Fruit fly (Drosophila melanogaster): ENCODE data around the gene CG8001.

CG8001 gene

DNA sequence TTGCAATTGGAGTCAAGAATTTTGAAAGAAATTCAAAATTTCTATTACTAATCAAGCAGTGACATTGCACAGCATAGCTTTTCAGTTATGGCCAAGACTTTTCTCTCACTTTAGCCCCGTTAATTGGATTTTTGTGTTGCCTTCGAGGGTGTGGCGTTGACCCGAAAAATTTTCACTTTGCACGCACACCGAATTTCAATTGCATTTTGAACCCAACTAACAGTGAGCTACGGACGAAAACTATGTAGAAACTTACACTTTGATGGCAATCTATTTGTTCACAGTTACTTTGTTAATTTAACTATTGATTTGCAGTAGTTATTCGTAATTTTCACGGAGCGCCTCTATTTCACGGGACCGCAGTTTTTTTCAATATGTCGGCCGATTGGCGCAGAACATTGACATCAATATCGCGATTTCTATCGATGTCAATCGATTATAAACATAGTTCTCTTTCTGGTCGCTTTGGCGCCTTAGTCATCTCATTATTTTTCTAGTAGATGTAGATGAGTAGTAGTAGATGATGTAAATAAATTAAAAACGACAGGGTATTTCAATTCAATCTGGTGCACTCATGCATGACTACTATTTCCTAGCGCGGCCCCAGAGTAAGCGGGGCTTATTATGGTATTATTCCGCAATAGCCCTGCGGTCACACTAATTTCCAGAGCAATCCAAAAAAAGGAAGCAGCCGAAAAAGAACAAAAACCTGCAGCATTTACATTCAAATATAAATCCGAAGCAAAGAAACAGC lies 39.2 kb downstream of the CG8001 start, which contains the start of the genes alpha-Spec, dlt and Cdc37 (continued):
- TF ChIP-seq GATAe (GFP tag; conservative IDR thresholded peaks at IDR 0.05) (no peak), CG7556 (GFP tag; optimal IDR thresholded peaks at IDR 0.05) (no peak), lab (GFP tag; optimal IDR thresholded peaks at IDR 0.05) (no peak), croc (GFP tag; conservative IDR thresholded peaks at IDR 0.05) (no peak), CG2202 (tag; optimal IDR thresholded peaks at IDR 0.05) (no peak), kay (GFP tag; optimal IDR thresholded peaks at IDR 0.05) (no peak), CG18599 (GFP tag; optimal IDR thresholded peaks at IDR 0.05) (no peak), CG13775 (GFP tag; optimal IDR thresholded peaks at IDR 0.05) (peak; percentile 39), CG14965 (GFP tag; optimal IDR thresholded peaks at IDR 0.05; ENCODE audit: borderline replicate concordance) (no peak), NC2α (GFP tag; optimal IDR thresholded peaks at IDR 0.05) (peak; percentile 8), fru (optimal IDR thresholded peaks at IDR 0.05) (no peak), CG17912 (GFP tag; optimal IDR thresholded peaks at IDR 0.05) (no peak), tin (GFP tag; optimal IDR thresholded peaks at IDR 0.05) (no peak), odd (GFP tag; optimal IDR thresholded peaks at IDR 0.05) (no peak), CG1832 (GFP tag; optimal IDR thresholded peaks at IDR 0.05) (no peak), PHDP (tag; optimal IDR thresholded peaks at IDR 0.05) (peak; percentile 19), sens-2 (GFP tag; IDR thresholded peaks at IDR 0.05) (no peak), CG9609 (GFP tag; optimal IDR thresholded peaks at IDR 0.05) (no peak), slou (GFP tag; optimal IDR thresholded peaks at IDR 0.05) (no peak), CG9932 (GFP tag; IDR thresholded peaks at IDR 0.05) (no peak), CG4617 (GFP tag; optimal IDR thresholded peaks at IDR 0.05; ENCODE audit: borderline replicate concordance) (peak; percentile 78), bowl (GFP tag; IDR thresholded peaks at IDR 0.05) (no peak), pnt (GFP tag; optimal IDR thresholded peaks at IDR 0.05) (no peak), HLH4C (GFP tag; IDR thresholded peaks at IDR 0.05; ENCODE audit: partially characterized antibody) (peak; percentile 88), CG1647 (GFP tag; optimal IDR thresholded peaks at IDR 0.05) (no peak), Nf-YA (GFP tag; IDR thresholded peaks at IDR 0.05) (no peak), CG13287 (GFP tag; IDR thresholded peaks at IDR 0.05; ENCODE audit: partially characterized antibody) (peak; percentile 87), mam (GFP tag; optimal IDR thresholded peaks at IDR 0.05) (peak; percentile 41), jumu (GFP tag; optimal IDR thresholded peaks at IDR 0.05) (no peak), twi (tag; optimal IDR thresholded peaks at IDR 0.05) (no peak), CG8359 (GFP tag; optimal IDR thresholded peaks at IDR 0.05; ENCODE audit: borderline replicate concordance) (no peak), caup (GFP tag; optimal IDR thresholded peaks at IDR 0.05; ENCODE audit: severe bottlenecking) (no peak), CG31224 (GFP tag; IDR thresholded peaks at IDR 0.05) (no peak), ewg (GFP tag; optimal IDR thresholded peaks at IDR 0.05) (no peak), Atf-2 (GFP tag; optimal IDR thresholded peaks at IDR 0.05) (no peak), CG3281 (GFP tag; optimal IDR thresholded peaks at IDR 0.05) (no peak), Dek (tag; optimal IDR thresholded peaks at IDR 0.05) (peak; percentile 2), CG4282 (GFP tag; optimal IDR thresholded peaks at IDR 0.05) (no peak), CG2875 (GFP tag; optimal IDR thresholded peaks at IDR 0.05) (peak; percentile 34), CG2678 (tag; optimal IDR thresholded peaks at IDR 0.05) (no peak), dysf (GFP tag; IDR thresholded peaks at IDR 0.05) (0 out of 3 replicates have a peak, but pooled peaks have one; percentile 16), CG12942 (GFP tag; optimal IDR thresholded peaks at IDR 0.05) (no peak), dm (GFP tag; optimal IDR thresholded peaks at IDR 0.05) (no peak), bcd (GFP tag; optimal IDR thresholded peaks at IDR 0.05) (no peak), ac (GFP tag; optimal IDR thresholded peaks at IDR 0.05) (no peak), Mrtf (GFP tag; IDR thresholded peaks at IDR 0.05) (no peak), CG1603 (tag; optimal IDR thresholded peaks at IDR 0.05) (peak; percentile 47), CG2889 (GFP tag; IDR thresholded peaks at IDR 0.05) (no peak), Xbp1 (GFP tag; optimal IDR thresholded peaks at IDR 0.05) (peak; percentile 17), CG13296 (GFP tag; optimal IDR thresholded peaks at IDR 0.05) (no peak)
